Worm (Caenorhabditis elegans) whole organism, L4/young adult: Measurements from ENCODE around the gene ify-1.

Experiments
- W03F9.2 ChIP-seq: fragments of 150-350 bp; optimal IDR thresholded peaks from 2 replicates; lab custom pipeline; 2014; ENCODE audit warnings: missing biosample characterization, missing genetic modification characterization
- dao-5 ChIP-seq: sonication (generic microtip); optimal IDR thresholded peaks from 2 replicates; lab custom pipeline; 2016; ENCODE audit warnings: missing genotype, missing genetic modification characterization, moderate library complexity, missing compliant biosample characterization
- him-1 ChIP-seq: sonication (generic microtip); optimal IDR thresholded peaks from 2 replicates; lab custom pipeline; 2016; ENCODE audit warnings: missing genotype, missing genetic modification reagents, missing genetic modification characterization, missing compliant biosample characterization

DNA sequence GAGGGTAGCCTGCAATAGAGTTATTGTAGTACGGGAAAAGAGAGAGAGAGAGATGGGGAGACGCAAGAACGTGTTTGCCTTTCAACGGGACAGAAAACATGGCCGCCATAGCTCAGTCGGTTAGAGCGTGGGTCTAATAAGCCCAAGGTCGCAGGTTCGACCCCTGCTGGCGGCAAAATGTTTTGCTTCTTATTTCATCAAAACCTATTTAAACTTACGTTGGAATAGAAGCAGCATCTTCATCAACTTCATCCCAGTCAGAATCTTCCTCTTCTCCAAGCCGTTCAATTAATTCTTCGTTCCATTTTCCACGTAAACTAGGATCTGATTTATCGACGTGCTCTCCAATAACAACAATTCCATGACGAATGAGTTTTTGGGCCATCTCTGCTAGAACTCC, 22.3 kb downstream of the ify-1 start:
- TF ChIP-seq W03F9.2 (tag; lab: Kevin White, UChicago) (no peak), him-1 (tag; lab: Kevin White, UChicago) (peak; percentile 54), dao-5 (tag; lab: Kevin White, UChicago) (peak; percentile 59)
